Fruit fly (Drosophila melanogaster) Kc167 (cell line): ENCODE data around the gene CG5056.

ENCODE experiments used
- Myc ChIP-seq: fragments of >200 bp; optimal IDR thresholded peaks from 2 replicates; lab custom pipeline; 2017; ENCODE audit warnings: missing external identifiers
- Sin3A ChIP-seq: fragments of >200 bp; optimal IDR thresholded peaks from 2 replicates; lab custom pipeline; 2018; ENCODE audit warnings: missing external identifiers
- h ChIP-seq: fragments of >200 bp; optimal IDR thresholded peaks from 3 replicates; lab custom pipeline; 2018; ENCODE audit warnings: missing external identifiers
- insv ChIP-seq: fragments of >200 bp; optimal IDR thresholded peaks from 3 replicates; lab custom pipeline; 2018; ENCODE audit warnings: missing external identifiers
- psq ChIP-seq: fragments of >200 bp; optimal IDR thresholded peaks from 2 replicates; lab custom pipeline; 2017; ENCODE audit warnings: missing external identifiers
- ttk ChIP-seq: sonication (Bioruptor generic); optimal IDR thresholded peaks from 2 replicates; lab custom pipeline; 2017; ENCODE audit warnings: missing external identifiers

CG5056 gene

dm6 chr2L:10372297-10372696, 5.8 kb downstream of the CG5056 start:
- no peak for TF ChIP-seq Sin3A
- no peak for TF ChIP-seq psq (lab: Kevin White, UChicago)
- no peak for TF ChIP-seq h
- no peak for TF ChIP-seq ttk (lab: Kevin White, UChicago)
- TF ChIP-seq Myc (lab: Kevin White, UChicago), result no peak
- TF ChIP-seq insv (lab: Kevin White, UChicago), result no peak

dm6 chr2L:10373605-10374269, 7.2 kb downstream of the CG5056 start, which contains the start of gene rho-5:
Gene rho-5, minus strand, starts transcription at chr2L:10373900.
- TF ChIP-seq Myc (lab: Kevin White, UChicago) (no peak), h (no peak), ttk (lab: Kevin White, UChicago) (no peak), Sin3A (no peak), insv (lab: Kevin White, UChicago) (no peak), psq (lab: Kevin White, UChicago) (no peak)

dm6 chr2L:10375464-10376236, 9.2 kb downstream of the CG5056 start, which contains the start of the genes CG33303 and dpr19:
Gene CG33303, minus strand, starts transcription at chr2L:10375757.
Gene dpr19, plus strand, starts transcription at chr2L:10376168.
- no peak for TF ChIP-seq ttk (lab: Kevin White, UChicago)
- TF ChIP-seq psq (lab: Kevin White, UChicago), result no peak
- TF ChIP-seq Sin3A, result no peak
- TF ChIP-seq insv (lab: Kevin White, UChicago), result no peak

dm6 chr2L:10376276-10376675, 9.8 kb downstream of the CG5056 start:
- TF ChIP-seq Myc (lab: Kevin White, UChicago) (no peak), insv (lab: Kevin White, UChicago) (no peak), h (no peak), psq (lab: Kevin White, UChicago) (no peak), Sin3A (no peak), ttk (lab: Kevin White, UChicago) (no peak)

dm6 chr2L:10378631-10379030, 12.1 kb downstream of the CG5056 start:
- TF ChIP-seq Myc (lab: Kevin White, UChicago), result no peak
- TF ChIP-seq psq (lab: Kevin White, UChicago), result no peak
- no peak for TF ChIP-seq Sin3A
- TF ChIP-seq h, result no peak

- TF ChIP-seq h, result no peak
- TF ChIP-seq psq (lab: Kevin White, UChicago), result no peak
- no peak for TF ChIP-seq ttk (lab: Kevin White, UChicago)
- no peak for TF ChIP-seq Sin3A
- TF ChIP-seq Myc (lab: Kevin White, UChicago), result no peak
- no peak for TF ChIP-seq insv (lab: Kevin White, UChicago)
Measured at dm6 chr2L:10379865-10380264, 13.4 kb downstream of the CG5056 start, which contains the start of gene gny. Gene gny, plus strand, starts transcription at chr2L:10380103.

DNA sequence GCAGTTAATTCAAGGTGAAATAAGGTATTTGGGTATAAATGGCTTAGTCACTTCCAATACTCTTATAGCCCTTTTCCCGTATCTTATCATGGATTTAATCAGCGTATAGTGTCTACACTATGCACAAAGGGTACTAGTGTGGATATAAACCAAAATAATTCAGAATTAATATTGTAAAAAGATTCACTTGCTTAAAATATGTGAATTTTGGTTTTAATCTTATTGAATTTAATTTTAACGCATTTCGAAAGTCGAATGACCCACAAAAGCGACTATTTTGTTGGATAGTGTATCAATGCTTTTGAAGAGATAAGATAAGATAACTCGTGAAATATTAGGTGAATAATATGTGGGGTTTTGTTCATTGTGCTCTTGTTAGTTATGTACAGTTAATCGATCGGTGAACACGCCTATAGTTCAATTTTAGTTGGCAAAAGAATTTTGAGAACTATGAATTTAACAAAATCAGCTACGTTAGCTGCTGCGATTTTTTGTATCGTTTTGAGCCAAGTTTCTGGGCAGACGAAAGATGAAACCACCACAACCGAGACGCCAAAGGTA, 15.5 kb downstream of the CG5056 start, which contains the start of gene CG5096:
Gene CG5096 (plus strand): TSS at position 374 of the 561 bp plus-strand sequence.
- TF ChIP-seq h (no peak), psq (lab: Kevin White, UChicago) (no peak), Myc (lab: Kevin White, UChicago) (no peak), insv (lab: Kevin White, UChicago) (no peak), Sin3A (no peak), ttk (lab: Kevin White, UChicago) (no peak)

DNA sequence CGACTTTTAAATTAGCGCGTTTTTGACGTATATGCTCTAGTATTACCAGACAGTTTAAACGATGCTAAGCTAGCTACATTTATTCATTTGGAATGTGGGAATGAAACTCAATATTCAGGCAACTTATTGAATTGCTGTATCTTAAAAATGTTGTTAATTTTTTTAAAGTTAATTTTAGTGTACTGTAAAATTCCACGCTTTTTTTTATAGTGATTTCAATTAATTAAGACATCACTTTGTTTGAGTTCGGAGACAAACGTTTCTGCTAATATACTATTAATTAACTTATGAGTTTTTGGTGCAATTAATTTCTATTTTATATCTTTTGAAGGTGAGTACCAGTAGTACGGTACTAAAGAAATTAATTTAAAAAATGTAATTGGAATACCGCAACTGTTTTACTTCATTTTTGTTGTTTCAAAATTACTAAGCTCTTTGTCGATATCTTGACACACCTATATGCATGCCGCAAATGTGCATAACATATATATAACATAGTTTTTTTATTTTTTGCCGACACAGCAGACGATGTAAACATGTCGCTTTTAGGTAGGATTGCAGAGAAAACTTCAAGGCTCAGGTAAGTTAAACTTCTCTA, 19.8 kb downstream of the CG5056 start, which contains the start of the genes Cdk1 and mRpS7:
Gene Cdk1 (minus strand): TSS at position 55 of the 598 bp plus-strand sequence.
Gene mRpS7 (plus strand): TSS at position 455 of the 598 bp plus-strand sequence.
- TF ChIP-seq psq (lab: Kevin White, UChicago) (no peak), insv (lab: Kevin White, UChicago) (no peak), Myc (lab: Kevin White, UChicago) (no peak), ttk (lab: Kevin White, UChicago) (no peak), h (no peak)

DNA sequence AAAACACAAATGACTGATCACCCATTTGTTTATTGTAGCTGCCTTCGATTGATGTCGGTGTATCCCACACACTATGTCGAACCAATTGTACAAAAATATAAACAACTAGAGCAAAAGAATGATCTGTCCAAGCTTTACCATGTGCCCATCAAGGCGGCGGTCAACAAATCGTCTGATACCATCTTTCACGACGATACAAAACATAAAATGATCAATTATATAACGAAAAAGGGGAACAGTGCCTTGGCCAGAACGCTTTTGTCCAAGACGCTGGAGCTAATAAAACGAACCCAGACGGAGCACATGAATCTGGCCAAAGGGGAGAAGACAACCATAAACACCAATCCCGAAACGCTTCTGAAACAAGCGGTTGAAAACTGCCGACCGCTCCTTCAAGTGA, 20.3 kb downstream of the CG5056 start:
- no peak for TF ChIP-seq psq (lab: Kevin White, UChicago)
- no peak for TF ChIP-seq Sin3A
- no peak for TF ChIP-seq h
- no peak for TF ChIP-seq Myc (lab: Kevin White, UChicago)
- no peak for TF ChIP-seq ttk (lab: Kevin White, UChicago)
- no peak for TF ChIP-seq insv (lab: Kevin White, UChicago)

dm6 chr2L:10387869-10388726, 21.6 kb downstream of the CG5056 start, which contains the start of gene da:
Gene da, plus strand, starts transcription at chr2L:10388105.
- TF ChIP-seq psq (lab: Kevin White, UChicago) (no peak), insv (lab: Kevin White, UChicago) (no peak), ttk (lab: Kevin White, UChicago) (no peak), h (no peak), Sin3A (no peak), Myc (lab: Kevin White, UChicago) (no peak)
